Worm (Caenorhabditis elegans): ENCODE data around the gene Y48A6B.8.
"Not testable (repeated sequence)": the region's sequence is repeated elsewhere in the genome, so short reads cannot be mapped to it uniquely, and the experiment has no call there.

DNA sequence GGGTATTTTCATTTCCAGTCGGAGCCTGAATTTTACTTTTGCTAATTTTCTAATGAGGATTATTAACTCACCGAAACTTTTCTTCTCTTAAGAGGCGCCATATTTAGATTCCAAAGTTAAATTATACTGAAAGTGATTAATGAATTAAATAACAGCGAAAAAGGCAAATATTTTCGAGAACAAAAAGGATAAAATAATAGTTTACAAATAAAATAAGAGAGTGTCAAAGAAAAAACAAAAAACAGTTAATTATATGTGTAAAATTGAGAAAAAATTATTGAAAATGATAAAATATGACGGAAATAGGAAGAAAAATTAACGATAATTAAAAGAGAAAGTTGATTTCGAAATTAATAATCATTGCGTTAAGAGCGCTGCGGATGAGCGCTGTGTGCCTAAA lies at the start of gene Y48A6B.8:
- TF ChIP-seq ets-4 (tag; optimal IDR thresholded peaks at IDR 0.05); T23F11.4 (GFP tag; optimal IDR thresholded peaks at IDR 0.05); F13H6.1 (tag; optimal IDR thresholded peaks at IDR 0.05); pat-9 (tag; optimal IDR thresholded peaks at IDR 0.05); ceh-34 (tag; optimal IDR thresholded peaks at IDR 0.05); tbx-2 (tag; optimal IDR thresholded peaks at IDR 0.05); ama-1 (optimal IDR thresholded peaks at IDR 0.05): not testable (repeated sequence)

All from whole organism, late embryonic.